Worm (Caenorhabditis elegans): ENCODE results near the gene F26F2.13.

The F26F2.13 gene

DNA sequence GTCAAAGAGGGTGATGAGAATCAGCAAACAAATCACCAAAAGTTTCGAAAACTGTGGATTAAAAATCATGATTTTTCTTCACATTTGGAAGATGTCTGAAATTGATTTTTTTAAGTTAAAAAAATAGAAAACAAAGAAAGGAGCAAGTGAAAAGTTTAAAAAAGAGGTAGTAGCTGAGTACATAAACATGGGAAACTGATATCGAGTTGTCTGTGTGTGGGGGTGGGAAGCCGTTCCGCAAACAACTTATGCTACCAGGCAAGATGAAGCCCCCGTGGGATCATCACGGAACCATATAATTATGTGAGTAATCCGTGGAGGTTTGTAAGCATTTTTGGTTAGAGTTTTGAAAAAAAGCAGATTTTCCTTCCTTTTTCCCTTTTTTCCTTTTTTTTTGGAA lies 13.1 kb upstream of the F26F2.13 start, which contains the start of gene Y38H6C.20:
TSS of gene Y38H6C.20 (minus strand) at position 101 of the 400 bp plus-strand sequence.
- TF ChIP-seq lsy-2 (tag; optimal IDR thresholded peaks at IDR 0.05) (no peak), alr-1 (tag; optimal IDR thresholded peaks at IDR 0.05) (no peak), blmp-1 (tag; optimal IDR thresholded peaks at IDR 0.05; ENCODE audit: insufficient read depth) (no peak), dmd-4 (tag; optimal IDR thresholded peaks at IDR 0.05) (no peak), nhr-21 (tag; optimal IDR thresholded peaks at IDR 0.05) (no peak), mdl-1 (tag; optimal IDR thresholded peaks at IDR 0.05) (no peak), nhr-23 (tag; optimal IDR thresholded peaks at IDR 0.05) (no peak), lin-13 (GFP tag; optimal IDR thresholded peaks at IDR 0.05) (no peak), C34F6.9 (tag; optimal IDR thresholded peaks at IDR 0.05) (no peak), Y55F3AM.14 (GFP tag; optimal IDR thresholded peaks at IDR 0.05) (no peak), unc-39 (tag; optimal IDR thresholded peaks at IDR 0.05) (no peak), unc-62 (GFP tag; optimal IDR thresholded peaks at IDR 0.05) (no peak), unc-55 (GFP tag; optimal IDR thresholded peaks at IDR 0.05) (no peak), sma-3 (GFP tag; optimal IDR thresholded peaks at IDR 0.05) (no peak), R02D3.7 (tag; optimal IDR thresholded peaks at IDR 0.05) (no peak), nhr-6 (tag; optimal IDR thresholded peaks at IDR 0.05) (no peak), aly-2 (tag; optimal IDR thresholded peaks at IDR 0.05) (no peak), ztf-4 (tag; optimal IDR thresholded peaks at IDR 0.05) (no peak), ZK546.5 (tag; optimal IDR thresholded peaks at IDR 0.05) (no peak), snpc-4 (tag; optimal IDR thresholded peaks at IDR 0.05) (no peak)

DNA sequence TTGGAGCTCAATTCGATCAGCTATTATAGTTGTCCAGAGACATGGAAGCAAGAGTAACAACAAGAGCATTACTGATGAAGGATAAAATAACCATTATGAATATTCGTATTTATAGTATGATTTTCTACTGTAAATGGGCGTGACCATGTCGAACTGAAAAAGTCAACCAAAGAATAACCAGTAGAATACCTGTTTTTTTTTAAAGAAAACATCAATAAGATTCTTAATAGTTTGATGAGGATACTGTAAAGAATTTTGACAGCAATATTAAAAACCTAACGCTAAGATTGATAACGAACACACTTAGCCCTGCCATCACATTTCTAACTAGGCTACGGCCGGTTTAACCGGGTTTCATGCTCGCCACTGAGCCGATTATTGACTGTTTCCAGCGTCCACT lies 11.2 kb upstream of the F26F2.13 start, which contains the start of gene vmo-1:
TSS of gene vmo-1 (minus strand) at position 101 of the 400 bp plus-strand sequence.
- TF ChIP-seq fos-1 (tag; optimal IDR thresholded peaks at IDR 0.05) (no peak), nhr-6 (tag; optimal IDR thresholded peaks at IDR 0.05) (no peak), ama-1 (optimal IDR thresholded peaks at IDR 0.05) (no peak), unc-62 (GFP tag; optimal IDR thresholded peaks at IDR 0.05) (no peak), ztf-4 (tag; optimal IDR thresholded peaks at IDR 0.05) (no peak), aly-2 (tag; optimal IDR thresholded peaks at IDR 0.05) (no peak), snpc-4 (tag; optimal IDR thresholded peaks at IDR 0.05) (no peak), sma-3 (GFP tag; optimal IDR thresholded peaks at IDR 0.05) (no peak), C34F6.9 (tag; optimal IDR thresholded peaks at IDR 0.05) (no peak), lin-11 (tag; optimal IDR thresholded peaks at IDR 0.05) (no peak)

DNA sequence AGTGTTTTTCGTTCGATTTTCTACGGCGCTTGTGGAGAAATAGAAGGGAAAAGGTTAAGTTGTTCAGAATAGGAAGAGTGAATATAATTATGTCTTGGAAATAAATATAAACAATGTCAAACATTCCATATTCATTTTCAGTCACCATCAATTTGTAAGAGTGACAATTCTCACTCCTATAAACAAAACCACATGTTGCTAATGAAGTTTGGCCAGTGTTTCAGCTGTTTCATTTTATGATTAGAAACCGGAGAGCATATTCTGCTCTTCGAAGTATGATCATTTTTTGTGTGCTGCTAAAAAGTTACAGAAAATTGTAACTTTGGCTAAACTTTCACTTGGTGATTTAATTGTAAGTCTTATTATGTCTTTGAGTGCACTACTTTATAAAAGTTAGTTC lies 9.0 kb upstream of the F26F2.13 start, which contains the start of gene Y38H6C.21:
TSS of gene Y38H6C.21 (minus strand) at position 148 of the 400 bp plus-strand sequence.
- TF ChIP-seq lin-39 (tag; optimal IDR thresholded peaks at IDR 0.05) (no peak), nhr-11 (tag; optimal IDR thresholded peaks at IDR 0.05) (no peak), dmd-4 (tag; optimal IDR thresholded peaks at IDR 0.05) (no peak), mab-5 (tag; optimal IDR thresholded peaks at IDR 0.05) (no peak), elt-3 (tag; optimal IDR thresholded peaks at IDR 0.05) (no peak), lin-11 (tag; optimal IDR thresholded peaks at IDR 0.05) (no peak), C34F6.9 (tag; optimal IDR thresholded peaks at IDR 0.05) (no peak), sem-4 (tag; optimal IDR thresholded peaks at IDR 0.05) (no peak), unc-39 (tag; optimal IDR thresholded peaks at IDR 0.05) (no peak), nhr-237 (tag; optimal IDR thresholded peaks at IDR 0.05) (no peak), ztf-1 (GFP tag; conservative IDR thresholded peaks at IDR 0.05) (no peak), ceh-16 (tag; optimal IDR thresholded peaks at IDR 0.05) (no peak), aly-2 (tag; optimal IDR thresholded peaks at IDR 0.05) (no peak), mbf-1 (tag; optimal IDR thresholded peaks at IDR 0.05) (no peak), nhr-77 (tag; optimal IDR thresholded peaks at IDR 0.05) (no peak), gmeb-1 (tag; optimal IDR thresholded peaks at IDR 0.05) (no peak), egl-27 (tag; optimal IDR thresholded peaks at IDR 0.05) (no peak), skn-1 (tag; optimal IDR thresholded peaks at IDR 0.05) (no peak), ZK546.5 (tag; optimal IDR thresholded peaks at IDR 0.05) (no peak)

DNA sequence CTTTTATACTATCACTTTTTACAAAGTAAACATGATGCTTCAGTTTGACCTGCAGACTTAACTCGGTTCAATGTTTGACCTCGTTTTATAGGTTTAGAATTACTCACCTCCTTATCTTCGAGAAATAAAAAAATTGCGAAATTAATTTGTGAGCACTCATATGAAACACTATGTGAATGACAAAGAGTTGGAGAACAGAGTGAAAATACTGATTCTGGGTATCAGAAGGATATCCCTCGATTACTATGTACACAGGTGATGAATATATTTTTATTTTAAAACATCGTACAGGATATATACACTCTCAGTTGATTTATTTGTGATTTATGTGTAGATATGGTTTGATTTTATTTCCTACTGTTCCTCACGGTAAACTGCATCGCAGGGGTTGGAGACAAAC lies 7.9 kb upstream of the F26F2.13 start, which contains the start of gene Y38H6C.23:
TSS of gene Y38H6C.23 (minus strand) at position 101 of the 400 bp plus-strand sequence.
- TF ChIP-seq nhr-77 (tag; optimal IDR thresholded peaks at IDR 0.05) (no peak), nhr-12 (tag; optimal IDR thresholded peaks at IDR 0.05) (no peak)

Data from whole organism, L2 larva.